Fruit fly (Drosophila melanogaster) S2 (cell line): ENCODE measurements around the gene amon.

Source experiments
- CG8478 ChIP-seq: fragments of >200 bp; optimal IDR thresholded peaks from 2 replicates; lab custom pipeline; 2018
- CTCF ChIP-seq, 2 experiments: fragments of >200 bp; optimal IDR thresholded peaks; 2 replicates each; lab custom pipeline; 2018

- no peak for TF ChIP-seq CG8478
- no peak for TF ChIP-seq CTCF (optimal IDR thresholded peaks at IDR 0.05; lab: Kevin White, UChicago)
Measured at dm6 chr3R:26725833-26726232, 11.9 kb upstream of the amon start, which contains the start of gene CG14244.
